Worm (Caenorhabditis elegans): ENCODE results near the gene str-1.

- TF ChIP-seq tbx-2 (tag; optimal IDR thresholded peaks at IDR 0.05) (no peak), hmg-11 (tag; optimal IDR thresholded peaks at IDR 0.05) (no peak), fos-1 (tag; optimal IDR thresholded peaks at IDR 0.05) (no peak), elt-1 (tag; optimal IDR thresholded peaks at IDR 0.05) (no peak), R02D3.7 (tag; optimal IDR thresholded peaks at IDR 0.05) (no peak), nhr-28 (tag; optimal IDR thresholded peaks at IDR 0.05) (no peak), nhr-77 (tag; optimal IDR thresholded peaks at IDR 0.05) (no peak), ceh-82 (tag; optimal IDR thresholded peaks at IDR 0.05) (no peak), nhr-11 (tag; optimal IDR thresholded peaks at IDR 0.05) (no peak), fkh-10 (GFP tag; optimal IDR thresholded peaks at IDR 0.05) (no peak), fkh-2 (tag; optimal IDR thresholded peaks at IDR 0.05) (no peak), mdl-1 (tag; optimal IDR thresholded peaks at IDR 0.05) (no peak), ceh-16 (tag; optimal IDR thresholded peaks at IDR 0.05) (no peak), unc-62 (GFP tag; optimal IDR thresholded peaks at IDR 0.05) (no peak)
These were observed 1.8 kb downstream of the str-1 start, which contains the start of gene C42D4.19 for ce11 chrIV:7175346-7175745.

Measured in whole organism, L3 larva.